Worm (Caenorhabditis elegans) whole organism, L1 larva: ENCODE measurements around the gene melo-3.
"Not testable (repeated sequence)": the region's sequence is repeated elsewhere in the genome, so short reads cannot be mapped to it uniquely, and the experiment has no call there.

ENCODE experiments used
- C04F5.9 ChIP-seq: sonication (generic microtip); optimal IDR thresholded peaks from 2 replicates; lab custom pipeline; 2016; ENCODE audit warnings: missing genetic modification characterization, missing compliant biosample characterization
- C16A3.4 ChIP-seq: fragments of 150-350 bp; optimal IDR thresholded peaks from 2 replicates; lab custom pipeline; 2014; ENCODE audit warnings: missing biosample characterization, missing genetic modification characterization
- C34B4.2 ChIP-seq: sonication (generic microtip); optimal IDR thresholded peaks from 2 replicates; lab custom pipeline; 2017; ENCODE audit warnings: mild to moderate bottlenecking, missing genetic modification characterization, missing compliant biosample characterization
- F16B12.6 ChIP-seq: fragments of 150-350 bp; optimal IDR thresholded peaks from 2 replicates; lab custom pipeline; 2014; ENCODE audit warnings: missing biosample characterization, missing genetic modification characterization
- Y116A8C.19 ChIP-seq: sonication (generic microtip); optimal IDR thresholded peaks from 2 replicates; lab custom pipeline; 2016; ENCODE audit warnings: missing compliant biosample characterization, missing genetic modification characterization, borderline replicate concordance
- aha-1 ChIP-seq: fragments of 150-350 bp; optimal IDR thresholded peaks from 2 replicates; lab custom pipeline; 2014; ENCODE audit warnings: missing biosample characterization, missing genetic modification characterization
- ama-1 ChIP-seq: fragments of 150-350 bp; optimal IDR thresholded peaks from 2 replicates; lab custom pipeline; 2014
- blmp-1 ChIP-seq: fragments of 150-350 bp; optimal IDR thresholded peaks from 2 replicates; lab custom pipeline; 2014; ENCODE audit warnings: missing biosample characterization, missing genetic modification characterization
- ceh-63 ChIP-seq: fragments of 200-800 bp; sonication (Bioruptor generic); optimal IDR thresholded peaks from 2 replicates; lab custom pipeline; 2018; ENCODE audit warnings: mild to moderate bottlenecking, missing genetic modification characterization, missing compliant biosample characterization
- ceh-8 ChIP-seq: fragments of 200-800 bp; sonication (Bioruptor generic); optimal IDR thresholded peaks from 2 replicates; lab custom pipeline; 2018; ENCODE audit warnings: mild to moderate bottlenecking, missing genetic modification characterization, moderate library complexity, missing compliant biosample characterization
- ceh-82 ChIP-seq, 3 experiments: fragments of 150-350 bp in 1 of 3; sonication (generic microtip) in 2 of 3; optimal IDR thresholded peaks; 2 replicates each; lab custom pipeline; 2014 to 2017; ENCODE audit warnings: missing biosample characterization in 3 of 3, missing genetic modification characterization in 3 of 3
- ceh-90 ChIP-seq: sonication (generic microtip); optimal IDR thresholded peaks from 2 replicates; lab custom pipeline; 2016; ENCODE audit warnings: missing genetic modification characterization, missing compliant biosample characterization
- dpl-1 ChIP-seq, 3 experiments: fragments of 150-350 bp in 2 of 3; sonication (generic microtip) in 1 of 3; optimal IDR thresholded peaks; 2 replicates each; lab custom pipeline; 2014 to 2017; ENCODE audit warnings: missing biosample characterization in 3 of 3, missing genetic modification characterization in 3 of 3, missing genetic modification reagents in 3 of 3
- dsc-1 ChIP-seq: sonication (generic microtip); optimal IDR thresholded peaks from 2 replicates; lab custom pipeline; 2016; ENCODE audit warnings: mild to moderate bottlenecking, missing genetic modification characterization, missing compliant biosample characterization
- efl-1 ChIP-seq, 4 experiments: fragments of 150-350 bp; optimal IDR thresholded peaks in 3 of 4; peaks in 1 of 4; 1 replicate in 1 of 4; 2 replicates in 3 of 4; lab custom pipeline; 2014; ENCODE audit warnings: missing biosample characterization in 2 of 4, missing genetic modification characterization in 2 of 4, missing genetic modification reagents in 2 of 4
- egl-27 ChIP-seq, 2 experiments: fragments of 150-350 bp in 1 of 2; sonication (generic microtip); optimal IDR thresholded peaks; 3 replicates each; lab custom pipeline; 2017 to 2018; ENCODE audit warnings: missing biosample characterization in 2 of 2, missing genetic modification characterization in 2 of 2, missing genetic modification reagents in 2 of 2
- elt-2 ChIP-seq: sonication (generic microtip); optimal IDR thresholded peaks from 2 replicates; lab custom pipeline; 2016; ENCODE audit warnings: missing genetic modification characterization, mild to moderate bottlenecking, inconsistent platforms, missing compliant biosample characterization, missing genetic modification reagents
- elt-3 ChIP-seq, 6 experiments: fragments of 150-350 bp in 1 of 6; sonication (generic microtip); optimal IDR thresholded peaks; 2 replicates each; lab custom pipeline; 2017 to 2018; ENCODE audit warnings: missing biosample characterization in 6 of 6, missing genetic modification characterization in 6 of 6, inconsistent platforms in 1 of 6
- ets-5 ChIP-seq: fragments of 200-800 bp; sonication (Bioruptor generic); IDR thresholded peaks from 2 replicates; pipeline ENCODE4 v1.3.6; 2022; ENCODE audit warnings: missing genetic modification characterization, missing compliant biosample characterization
- fkh-10 ChIP-seq: sonication (generic microtip); optimal IDR thresholded peaks from 2 replicates; lab custom pipeline; 2017; ENCODE audit warnings: missing biosample characterization, missing genetic modification reagents, missing genetic modification characterization
- fkh-8 ChIP-seq: sonication (generic microtip); optimal IDR thresholded peaks from 2 replicates; lab custom pipeline; 2016; ENCODE audit warnings: mild to moderate bottlenecking, missing genetic modification characterization, missing compliant biosample characterization
- grh-1 ChIP-seq: fragments of 200-800 bp; sonication (Bioruptor generic); IDR thresholded peaks from 2 replicates; pipeline ENCODE4 v1.3.6; 2022; ENCODE audit warnings: missing genetic modification reagents, missing genetic modification characterization, missing compliant biosample characterization
- hlh-4 ChIP-seq: sonication (generic microtip); optimal IDR thresholded peaks from 2 replicates; lab custom pipeline; 2016; ENCODE audit warnings: mild to moderate bottlenecking, missing genetic modification characterization, missing compliant biosample characterization
- lin-13 ChIP-seq: fragments of 150-350 bp; optimal IDR thresholded peaks from 2 replicates; lab custom pipeline; 2014; ENCODE audit warnings: missing biosample characterization, missing genetic modification reagents, missing genetic modification characterization
- lin-35 ChIP-seq, 2 experiments: fragments of 150-350 bp; optimal IDR thresholded peaks; 2 replicates each; lab custom pipeline; 2014; ENCODE audit warnings: missing biosample characterization in 2 of 2, missing genetic modification characterization in 2 of 2, missing genetic modification reagents in 2 of 2
- lin-39 ChIP-seq: fragments of 150-350 bp; optimal IDR thresholded peaks from 2 replicates; lab custom pipeline; 2014; ENCODE audit warnings: missing biosample characterization, missing genetic modification reagents, missing genetic modification characterization
- lsy-2 ChIP-seq, 2 experiments: fragments of 150-350 bp; optimal IDR thresholded peaks; 2 replicates each; lab custom pipeline; 2014; ENCODE audit warnings: missing biosample characterization in 2 of 2, missing genetic modification characterization in 2 of 2
- mab-9 ChIP-seq: fragments of 200-800 bp; sonication (Bioruptor generic); IDR thresholded peaks from 2 replicates; pipeline ENCODE4 v1.3.6; 2022; ENCODE audit warnings: missing genetic modification reagents, missing genetic modification characterization, missing compliant biosample characterization
- mef-2 ChIP-seq: fragments of 150-350 bp; optimal IDR thresholded peaks from 2 replicates; lab custom pipeline; 2014; ENCODE audit warnings: missing biosample characterization, missing genetic modification characterization
- nhr-19 ChIP-seq: fragments of 200-800 bp; sonication (Bioruptor generic); conservative IDR thresholded peaks from 2 replicates; pipeline ENCODE4 v1.3.6; 2022; ENCODE audit warnings: missing genetic modification characterization, missing compliant biosample characterization
- nhr-237 ChIP-seq: fragments of 150-350 bp; optimal IDR thresholded peaks from 2 replicates; lab custom pipeline; 2014; ENCODE audit warnings: missing biosample characterization, missing genetic modification characterization
- nhr-28 ChIP-seq: fragments of 150-350 bp; optimal IDR thresholded peaks from 2 replicates; lab custom pipeline; 2014; ENCODE audit warnings: missing biosample characterization, missing genetic modification characterization
- nhr-71 ChIP-seq: sonication (generic microtip); optimal IDR thresholded peaks from 2 replicates; lab custom pipeline; 2016; ENCODE audit warnings: mild to moderate bottlenecking, missing genetic modification characterization, moderate library complexity, missing compliant biosample characterization
- nhr-76 ChIP-seq: sonication (generic microtip); optimal IDR thresholded peaks from 2 replicates; lab custom pipeline; 2017; ENCODE audit warnings: missing biosample characterization, missing genetic modification characterization
- nhr-84 ChIP-seq: sonication (generic microtip); optimal IDR thresholded peaks from 2 replicates; lab custom pipeline; 2017; ENCODE audit warnings: missing biosample characterization, missing genetic modification characterization
- nhr-85 ChIP-seq: sonication (generic microtip); peaks from one replicate; lab custom pipeline; 2016; ENCODE audit warnings: missing genetic modification characterization, inconsistent platforms, missing compliant biosample characterization
- pag-3 ChIP-seq: sonication (generic microtip); optimal IDR thresholded peaks from 2 replicates; lab custom pipeline; 2017; ENCODE audit warnings: missing genetic modification characterization, mild to moderate bottlenecking, missing compliant biosample characterization, antibody characterized with exemption, borderline replicate concordance; ENCODE audit not compliant: insufficient read depth
- pax-3 ChIP-seq: fragments of 200-800 bp; sonication (Bioruptor generic); optimal IDR thresholded peaks from 2 replicates; lab custom pipeline; 2018; ENCODE audit warnings: mild to moderate bottlenecking, missing genetic modification characterization, moderate library complexity, missing compliant biosample characterization
- rnt-1 ChIP-seq: sonication (generic microtip); optimal IDR thresholded peaks from 2 replicates; lab custom pipeline; 2016; ENCODE audit warnings: mild to moderate bottlenecking, missing genetic modification characterization, moderate library complexity, missing compliant biosample characterization
- snpc-4 ChIP-seq: fragments of 150-350 bp; optimal IDR thresholded peaks from 2 replicates; lab custom pipeline; 2014; ENCODE audit warnings: missing biosample characterization, missing genetic modification characterization
- sox-4 ChIP-seq: sonication (generic microtip); optimal IDR thresholded peaks from 2 replicates; lab custom pipeline; 2016; ENCODE audit warnings: missing genetic modification characterization, missing compliant biosample characterization
- sup-37 ChIP-seq: fragments of 200-800 bp; sonication (Bioruptor generic); optimal IDR thresholded peaks from 2 replicates; lab custom pipeline; 2018; ENCODE audit warnings: mild to moderate bottlenecking, missing genetic modification characterization, missing compliant biosample characterization
- swsn-7 ChIP-seq: sonication (generic microtip); optimal IDR thresholded peaks from 2 replicates; lab custom pipeline; 2016; ENCODE audit warnings: missing genetic modification characterization, missing compliant biosample characterization
- unc-30 ChIP-seq: sonication (generic microtip); optimal IDR thresholded peaks from 2 replicates; lab custom pipeline; 2017; ENCODE audit warnings: missing biosample characterization, missing genetic modification characterization
- unc-62 ChIP-seq: fragments of 150-350 bp; optimal IDR thresholded peaks from 2 replicates; lab custom pipeline; 2014; ENCODE audit warnings: missing biosample characterization, missing genetic modification reagents, missing genetic modification characterization
- unc-86 ChIP-seq: sonication (generic microtip); optimal IDR thresholded peaks from 2 replicates; lab custom pipeline; 2016; ENCODE audit warnings: missing genetic modification characterization, missing compliant biosample characterization
- unc-98 ChIP-seq: fragments of 200-800 bp; sonication (Bioruptor generic); IDR thresholded peaks from 2 replicates; pipeline ENCODE4 v1.3.6; 2022; ENCODE audit warnings: missing genetic modification characterization, missing compliant biosample characterization
- vab-15 ChIP-seq: sonication (generic microtip); optimal IDR thresholded peaks from 2 replicates; lab custom pipeline; 2017; ENCODE audit warnings: missing genotype, mild to moderate bottlenecking, missing genetic modification characterization, missing compliant biosample characterization
- ztf-11 ChIP-seq, 2 experiments: sonication (generic microtip); optimal IDR thresholded peaks; 2 replicates each; lab custom pipeline; 2016 to 2017; ENCODE audit warnings: missing genetic modification characterization in 2 of 2, missing biosample characterization in 1 of 2, missing compliant biosample characterization in 1 of 2
- ztf-4 ChIP-seq: fragments of 150-350 bp; optimal IDR thresholded peaks from 2 replicates; lab custom pipeline; 2014; ENCODE audit warnings: missing biosample characterization, missing genetic modification characterization

The melo-3 gene

DNA sequence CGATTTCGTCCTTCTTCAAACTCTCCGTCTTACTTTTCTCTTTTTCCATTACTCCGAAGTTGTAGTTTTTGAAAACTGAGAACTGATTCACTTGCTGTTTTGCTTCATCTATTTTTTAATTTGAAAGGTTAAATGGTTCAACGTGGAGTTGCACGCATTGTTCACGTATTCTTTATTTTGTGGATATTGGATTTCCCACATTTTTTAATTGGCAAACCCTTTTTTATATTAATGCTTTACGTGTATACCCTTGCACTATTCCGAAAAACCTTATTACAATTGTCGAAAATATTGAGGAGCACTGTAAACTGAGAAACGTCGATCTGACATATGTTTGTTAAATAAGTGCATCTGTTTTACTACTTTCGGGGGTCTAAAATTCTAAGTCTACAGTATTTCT lies at the start of gene melo-3:
Gene melo-3, minus strand, starts transcription at position 101 of the 400 bp plus-strand sequence.
- not testable (repeated sequence) for TF ChIP-seq fkh-10; vab-15 (tag; lab: Kevin White, UChicago); snpc-4

DNA sequence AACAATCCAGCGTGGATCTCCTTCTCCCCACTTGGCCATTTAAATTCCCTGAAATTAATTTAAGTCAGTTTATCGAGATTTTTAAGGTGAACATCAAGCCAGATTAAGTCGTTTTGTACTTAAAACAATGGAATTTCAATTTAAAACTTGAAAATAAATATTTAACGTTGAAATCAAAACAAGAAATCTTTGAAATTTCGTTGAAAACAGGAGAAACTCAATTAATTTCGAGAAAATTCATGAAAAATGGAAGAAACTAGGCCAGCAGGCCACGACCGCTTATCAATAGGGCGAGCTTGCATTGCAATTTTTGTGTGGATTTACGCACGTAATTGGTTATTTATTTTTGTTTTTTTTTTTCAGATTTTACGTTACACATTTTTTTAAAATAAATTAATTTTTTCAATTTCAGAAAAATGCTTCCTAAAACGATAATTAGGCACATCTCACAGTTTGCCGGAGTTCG lies 48.7 kb upstream of the melo-3 start, which contains the start of the genes ahsa-1 and C01G10.7:
Gene ahsa-1, minus strand, starts transcription at position 51 of the 466 bp plus-strand sequence.
Gene C01G10.7, plus strand, starts transcription at position 413 of the 466 bp plus-strand sequence.
- peak; percentile 92 for TF ChIP-seq ceh-90
- peak; percentile 85 for TF ChIP-seq unc-86 (tag; lab: Kevin White, UChicago)
- TF ChIP-seq nhr-28: no peak
- peak; percentile 97 for TF ChIP-seq nhr-85 (tag; lab: Kevin White, UChicago)
- TF ChIP-seq nhr-76 (tag; lab: Kevin White, UChicago): no peak
- TF ChIP-seq F16B12.6: peak; percentile 48
- peak; percentile 96 for TF ChIP-seq nhr-71 (tag; lab: Kevin White, UChicago)
- no peak for TF ChIP-seq C34B4.2
- TF ChIP-seq sox-4 (tag; lab: Kevin White, UChicago): peak; percentile 91
- peak; percentile 88 for TF ChIP-seq C04F5.9 (tag; lab: Kevin White, UChicago)
- TF ChIP-seq aha-1: peak; percentile 36
- peak; percentile 87 for TF ChIP-seq snpc-4
- TF ChIP-seq mef-2 (tag; lab: Kevin White, UChicago): no peak
- no peak for TF ChIP-seq ceh-63 (GFP tag; lab: Kevin White, UChicago)
- TF ChIP-seq unc-98 (GFP tag; lab: Robert Waterston, UW): peak; percentile 87
- TF ChIP-seq grh-1: peak; percentile 74
- no peak for TF ChIP-seq nhr-84
- peak; percentile 75 for TF ChIP-seq blmp-1 (tag; lab: Kevin White, UChicago)
- TF ChIP-seq ztf-4: peak; percentile 34
- peak; percentile 83 to 91 (median 87) for TF ChIP-seq ceh-82 (tag; optimal IDR thresholded peaks at IDR 0.05; lab: Kevin White, UChicago)
- TF ChIP-seq egl-27 (tag; optimal IDR thresholded peaks at IDR 0.05; lab: Kevin White, UChicago): no peak
- TF ChIP-seq lsy-2 (tag; optimal IDR thresholded peaks at IDR 0.05; lab: Kevin White, UChicago): peak; percentile 89 to 93
- TF ChIP-seq fkh-10: peak; percentile 56
- TF ChIP-seq Y116A8C.19 (tag; lab: Kevin White, UChicago): peak; percentile 69
- peak; percentile 85 to 86 for TF ChIP-seq lin-35 (GFP tag; optimal IDR thresholded peaks at IDR 0.05; lab: Kevin White, UChicago)
- TF ChIP-seq ztf-11 (tag; optimal IDR thresholded peaks at IDR 0.05; lab: Kevin White, UChicago): peak in 1 of 2 experiments; percentile 94
- TF ChIP-seq fkh-8 (tag; lab: Kevin White, UChicago): peak; percentile 92
- TF ChIP-seq sup-37 (GFP tag; lab: Kevin White, UChicago): no peak
- TF ChIP-seq pag-3 (tag; lab: Kevin White, UChicago): no peak
- no peak for TF ChIP-seq unc-62 (GFP tag; lab: Kevin White, UChicago)
- TF ChIP-seq elt-2 (tag; lab: Kevin White, UChicago): peak; percentile 69
- TF ChIP-seq lin-39 (tag; lab: Kevin White, UChicago): peak; percentile 75
- TF ChIP-seq lin-13: peak; percentile 88
- peak; percentile 99 for TF ChIP-seq pax-3 (tag; lab: Kevin White, UChicago)
- peak; percentile 99 for TF ChIP-seq rnt-1
- peak; percentile 76 to 86 (median 84) for TF ChIP-seq dpl-1 (GFP tag; optimal IDR thresholded peaks at IDR 0.05; lab: Kevin White, UChicago)
- TF ChIP-seq ceh-8: peak; percentile 58
- peak; percentile 77 for TF ChIP-seq nhr-237 (tag; lab: Kevin White, UChicago)
- TF ChIP-seq unc-30: no peak
- TF ChIP-seq elt-3 (tag; optimal IDR thresholded peaks at IDR 0.05; lab: Kevin White, UChicago): peak in 4 of 6 experiments; percentile 67 to 90 (median 83)
- TF ChIP-seq nhr-19 (GFP tag; lab: Robert Waterston, UW): peak; percentile 87
- TF ChIP-seq efl-1 (optimal IDR thresholded peaks at IDR 0.05; lab: Kevin White, UChicago): peak; percentile 84 to 85
- TF ChIP-seq efl-1 (GFP tag; optimal IDR thresholded peaks at IDR 0.05 in 1 of 2; lab: Kevin White, UChicago): peak; percentile 83 to 97
- TF ChIP-seq mab-9 (GFP tag; lab: Robert Waterston, UW): peak; percentile 73
- TF ChIP-seq dsc-1 (tag; lab: Kevin White, UChicago): peak; percentile 94
- peak; percentile 25 for TF ChIP-seq ama-1 (lab: Kevin White, UChicago)
- TF ChIP-seq swsn-7 (tag; lab: Kevin White, UChicago): peak; percentile 90
- peak; percentile 93 for TF ChIP-seq C16A3.4 (tag; lab: Kevin White, UChicago)
- TF ChIP-seq hlh-4 (tag; lab: Kevin White, UChicago): peak; percentile 34
- no peak for TF ChIP-seq ets-5 (GFP tag; lab: Robert Waterston, UW)
